Worm (Caenorhabditis elegans) whole organism, L3 larva: ENCODE measurements around the gene ZC190.4.

Source experiments
- ama-1 ChIP-seq: fragments of 150-350 bp; optimal IDR thresholded peaks from 2 replicates; lab custom pipeline; 2018
- nhr-12 ChIP-seq: fragments of 150-350 bp; optimal IDR thresholded peaks from 2 replicates; lab custom pipeline; 2014; ENCODE audit warnings: missing biosample characterization, missing genetic modification characterization

- TF ChIP-seq ama-1: no peak
- TF ChIP-seq nhr-12: no peak
Measured at ce11 chrV:8662056-8663006, 3.5 kb upstream of the ZC190.4 start.
